Fruit fly (Drosophila melanogaster): ENCODE data around the gene Pus1.

DNA sequence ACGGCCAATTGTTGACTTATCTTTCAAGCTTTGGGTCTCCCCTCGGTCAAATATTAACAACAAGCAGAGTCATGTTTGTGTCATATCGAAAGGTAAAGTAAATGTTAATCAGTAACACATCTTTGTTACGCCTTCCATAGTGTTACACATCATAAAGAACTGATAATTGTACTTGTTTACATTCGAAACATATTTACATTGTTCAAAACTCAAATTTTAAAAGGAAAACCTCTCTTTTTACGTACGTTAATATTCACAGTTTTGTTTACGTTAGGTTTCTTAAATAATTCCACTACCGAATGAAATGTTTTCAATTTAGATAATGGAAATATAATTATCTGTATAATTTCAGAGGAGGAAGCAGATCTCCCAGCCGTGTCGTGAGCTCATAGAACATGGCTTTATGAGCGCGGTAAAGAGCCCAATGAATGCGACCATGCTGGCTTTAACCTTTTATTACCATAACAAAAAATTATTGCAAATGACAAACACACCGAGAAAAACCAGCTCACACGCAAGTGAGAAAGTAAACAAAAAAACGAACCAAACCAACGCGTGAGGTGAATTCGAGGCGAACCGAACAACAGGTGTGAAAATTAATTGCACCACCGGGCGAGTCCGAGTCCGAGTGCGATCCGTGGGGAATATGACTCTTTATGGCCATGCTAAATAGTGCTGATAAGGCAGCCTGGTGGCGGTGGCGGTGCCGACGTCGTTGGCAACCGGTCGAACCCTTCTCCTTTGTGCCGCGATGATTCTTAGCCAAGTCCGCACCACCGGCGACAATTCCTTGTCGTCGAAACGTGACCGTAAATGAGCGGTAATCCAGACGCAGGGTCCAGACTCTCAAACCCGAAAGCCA lies 50.0 kb downstream of the Pus1 start:
- TF ChIP-seq CG8478 (optimal IDR thresholded peaks at IDR 0.05) (no peak), CTCF (optimal IDR thresholded peaks at IDR 0.05) (no peak)
